Worm (Caenorhabditis elegans): ENCODE data around the gene srd-66.

The srd-66 gene

DNA sequence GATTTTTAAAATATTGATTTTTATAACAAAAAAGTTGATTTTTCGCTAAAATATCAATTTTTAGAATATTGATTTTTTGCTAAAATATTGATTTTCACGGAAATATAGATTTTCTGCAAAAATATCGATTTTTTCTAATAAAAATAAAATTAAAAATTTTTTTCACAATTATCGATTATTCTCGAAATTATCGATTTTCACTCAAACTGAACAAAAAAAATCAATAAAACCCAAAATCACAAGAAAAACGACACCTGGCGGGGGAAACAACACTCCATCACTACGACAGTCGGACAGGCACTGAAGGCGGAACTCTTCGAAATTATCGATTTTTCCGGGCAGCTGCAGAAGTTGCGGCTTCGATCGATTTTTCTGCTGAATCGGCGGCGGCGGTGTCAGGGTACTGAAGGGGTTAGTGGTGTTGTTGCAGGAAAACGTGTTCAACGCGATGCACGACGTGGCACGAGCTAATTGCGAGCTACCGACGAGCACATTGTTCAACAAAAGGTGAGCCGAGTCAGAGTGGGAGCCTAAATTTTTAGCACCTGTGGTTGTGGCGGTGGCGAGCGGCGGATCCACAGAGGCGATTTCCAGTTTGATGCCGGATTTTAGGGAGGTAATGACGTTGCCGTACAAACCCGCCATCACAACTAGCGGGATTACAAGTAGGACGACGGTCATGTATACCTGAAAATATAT, 30.9 kb upstream of the srd-66 start:
- TF ChIP-seq C06A6.2 (GFP tag; conservative IDR thresholded peaks at IDR 0.05) (no peak), rpc-1 (optimal IDR thresholded peaks at IDR 0.05) (no peak), rpc-1 (tag; optimal IDR thresholded peaks at IDR 0.05) (no peak), aptf-3 (GFP tag; IDR thresholded peaks at IDR 0.05) (0 out of 2 replicates have a peak, but pooled peaks have one; percentile 23)

DNA sequence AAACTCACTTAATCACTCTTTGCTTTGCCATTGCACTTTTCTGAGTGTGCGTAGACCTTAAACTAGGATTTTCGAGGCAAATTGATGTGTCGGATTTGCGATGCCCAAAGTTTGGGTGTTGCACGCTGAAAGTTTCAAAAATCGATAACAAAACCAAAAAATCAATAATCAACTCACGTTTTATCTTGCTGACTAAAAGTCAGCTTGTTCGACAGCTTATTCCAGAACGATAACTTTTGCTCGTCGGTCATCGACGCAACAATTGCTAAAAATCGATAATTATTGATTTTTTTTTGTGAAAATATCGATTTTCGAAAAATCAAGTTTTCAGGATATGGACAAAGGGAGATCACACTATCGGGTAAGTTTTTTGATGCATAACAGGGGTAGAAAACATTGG, 30.1 kb upstream of the srd-66 start:
- TF ChIP-seq bed-2 (GFP tag; IDR thresholded peaks at IDR 0.05) (no peak), hlh-12 (tag; optimal IDR thresholded peaks at IDR 0.05) (no peak), nfyb-1 (GFP tag; IDR thresholded peaks at IDR 0.05) (no peak), attf-5 (GFP tag; optimal IDR thresholded peaks at IDR 0.05) (no peak), attf-3 (GFP tag; conservative IDR thresholded peaks at IDR 0.05) (no peak), him-1 (tag; optimal IDR thresholded peaks at IDR 0.05) (no peak), let-526 (GFP tag; IDR thresholded peaks at IDR 0.05) (no peak), snpc-1.3 (tag; optimal IDR thresholded peaks at IDR 0.05; ENCODE audit: insufficient read depth) (no peak), hsf-1 (GFP tag; IDR thresholded peaks at IDR 0.05) (no peak), rcor-1 (GFP tag; IDR thresholded peaks at IDR 0.05) (no peak), gei-17 (GFP tag; optimal IDR thresholded peaks at IDR 0.05) (no peak), nhr-90 (tag; optimal IDR thresholded peaks at IDR 0.05) (no peak), dpl-1 (GFP tag; optimal IDR thresholded peaks at IDR 0.05) (no peak), sptf-2 (GFP tag; optimal IDR thresholded peaks at IDR 0.05) (no peak), Y56A3A.18 (GFP tag; IDR thresholded peaks at IDR 0.05) (no peak), C06A6.2 (GFP tag; conservative IDR thresholded peaks at IDR 0.05) (no peak), F57C9.4 (tag; optimal IDR thresholded peaks at IDR 0.05) (no peak), K11D2.4 (GFP tag; IDR thresholded peaks at IDR 0.05) (no peak), F52B5.7 (tag; optimal IDR thresholded peaks at IDR 0.05) (no peak), ztf-6 (GFP tag; IDR thresholded peaks at IDR 0.05) (no peak)

DNA sequence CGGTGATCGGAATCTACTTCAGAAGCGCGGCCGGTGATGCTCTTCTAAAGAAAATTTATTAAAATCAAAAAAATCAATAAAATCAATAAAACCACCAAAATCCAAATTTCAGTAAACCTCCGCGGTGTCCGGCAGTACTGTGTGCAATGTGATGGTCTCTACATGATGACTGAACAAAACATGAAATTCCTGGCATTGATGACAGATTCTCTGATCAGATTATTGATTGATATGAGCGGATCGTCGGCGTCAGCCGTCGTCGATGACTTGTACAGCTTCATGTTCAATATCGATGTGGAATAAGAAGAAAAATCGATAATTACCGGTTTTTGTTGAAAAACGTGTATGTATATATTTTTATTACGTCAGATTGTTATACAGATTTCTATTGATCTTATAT, 26.4 kb upstream of the srd-66 start:
- TF ChIP-seq akir-1 (GFP tag; optimal IDR thresholded peaks at IDR 0.05): no peak

DNA sequence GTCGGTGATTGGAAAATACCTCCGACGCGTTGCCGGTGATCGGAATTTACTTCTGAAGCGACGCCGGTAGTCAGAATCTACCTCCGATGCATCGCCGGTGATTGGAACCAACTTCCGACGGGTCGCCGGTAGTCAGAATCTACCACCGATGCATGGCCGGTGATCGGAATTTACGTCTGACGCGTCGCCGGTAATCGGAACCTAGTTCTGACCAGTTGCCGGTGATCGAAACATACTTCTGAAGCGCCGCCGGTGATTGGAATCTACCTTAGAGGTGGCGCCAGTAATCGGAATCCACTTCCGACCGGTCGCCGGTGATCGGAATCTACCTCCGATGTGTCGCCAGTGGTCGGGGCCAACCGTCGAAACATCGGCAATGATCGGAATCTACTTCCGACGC, 25.9 kb upstream of the srd-66 start:
- TF ChIP-seq ceh-58 (GFP tag; IDR thresholded peaks at IDR 0.05) (no peak), akir-1 (GFP tag; optimal IDR thresholded peaks at IDR 0.05) (no peak), zfh-2 (GFP tag; conservative IDR thresholded peaks at IDR 0.05) (peak; percentile 67)

DNA sequence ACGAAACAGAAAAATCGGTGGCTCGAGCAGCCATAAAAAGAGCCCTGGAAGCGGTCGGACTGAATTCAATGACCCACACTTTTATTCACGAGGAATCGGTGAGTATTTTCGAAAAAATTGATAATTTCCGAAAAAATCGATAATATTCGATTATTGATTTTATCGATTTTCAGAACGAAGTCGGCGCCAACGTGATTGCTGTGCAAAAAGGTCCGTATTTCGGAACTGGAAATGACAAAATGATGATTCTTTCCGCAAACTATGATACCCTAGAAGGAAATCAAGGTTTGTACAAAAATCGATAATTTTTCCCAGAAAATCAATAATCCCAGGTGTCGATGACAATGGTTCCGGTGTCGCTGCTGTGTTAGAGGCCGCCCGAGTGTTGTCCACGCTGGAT, 24.5 kb upstream of the srd-66 start:
- TF ChIP-seq lag-1 (GFP tag; IDR thresholded peaks at IDR 0.05): no peak
- no peak for TF ChIP-seq nhr-90 (tag; optimal IDR thresholded peaks at IDR 0.05)
- no peak for TF ChIP-seq hmg-1.2 (GFP tag; IDR thresholded peaks at IDR 0.05)
- no peak for TF ChIP-seq aptf-2 (GFP tag; conservative IDR thresholded peaks at IDR 0.05)
- no peak for TF ChIP-seq ceh-91 (GFP tag; IDR thresholded peaks at IDR 0.05)

DNA sequence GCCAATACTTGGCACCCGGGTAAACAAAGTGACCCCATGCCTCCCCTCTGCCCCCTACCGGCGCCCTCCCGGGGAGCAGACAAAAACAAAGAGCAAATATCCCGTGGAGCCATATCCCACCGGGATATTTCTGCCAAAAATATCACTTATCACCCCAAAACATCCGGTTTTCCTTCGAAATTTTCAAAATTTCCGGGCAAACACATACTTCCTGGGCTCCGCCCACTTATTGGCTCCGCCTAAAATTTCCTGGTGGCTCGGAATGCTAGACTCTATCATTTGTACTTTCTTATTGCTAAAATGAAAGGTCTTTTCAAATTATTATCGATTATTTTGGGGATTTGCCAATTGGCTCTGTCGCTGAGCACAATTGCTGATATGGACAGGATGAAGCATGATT, 23.3 kb upstream of the srd-66 start, which contains the start of gene Y39A3B.1:
Y39A3B.1 (plus strand) TSS at position 301 of the 400 bp plus-strand sequence.
- TF ChIP-seq Y67H2A.10 (GFP tag; conservative IDR thresholded peaks at IDR 0.05) (no peak), ceh-91 (GFP tag; IDR thresholded peaks at IDR 0.05) (0 out of 2 replicates have a peak, but pooled peaks have one; percentile 15)
